Fruit fly (Drosophila melanogaster) whole organism, prepupa: ENCODE measurements around the gene Cdc7.
A peak's percentile ranks its signal among the peaks of the same experiment; 100 is the strongest.

Experiments used
- CG10631 ChIP-seq: fragments of 200-800 bp; sonication (Bioruptor generic); optimal IDR thresholded peaks from 2 replicates; lab custom pipeline; 2016; ENCODE audit warnings: missing biosample characterization, missing genetic modification characterization
- CG10669 ChIP-seq: fragments of 200-800 bp; sonication (Bioruptor generic); optimal IDR thresholded peaks from 3 replicates; lab custom pipeline; 2018; ENCODE audit warnings: missing biosample characterization, mild to moderate bottlenecking, missing genetic modification characterization, moderate library complexity
- CG11294 ChIP-seq: fragments of 200-800 bp; sonication (Bioruptor generic); IDR thresholded peaks from 2 replicates; pipeline ENCODE4 v1.3.6; 2022; ENCODE audit warnings: missing biosample characterization, missing genetic modification characterization
- CG11762 ChIP-seq: fragments of 200-800 bp; sonication (Bioruptor generic); optimal IDR thresholded peaks from 3 replicates; lab custom pipeline; 2016; ENCODE audit warnings: missing biosample characterization, missing genetic modification characterization; ENCODE audit not compliant: insufficient read depth
- CG11902 ChIP-seq: fragments of 200-800 bp; sonication (Bioruptor generic); optimal IDR thresholded peaks from 3 replicates; lab custom pipeline; 2016; ENCODE audit warnings: missing biosample characterization, missing genetic modification characterization
- CG15336 ChIP-seq: fragments of 200-800 bp; sonication (Bioruptor generic); IDR thresholded peaks from 2 replicates; pipeline ENCODE4 v1.3.6; 2022; ENCODE audit warnings: missing biosample characterization, missing genetic modification characterization
- CG1621 ChIP-seq: fragments of 200-800 bp; sonication (Bioruptor generic); optimal IDR thresholded peaks from 3 replicates; lab custom pipeline; 2018; ENCODE audit warnings: missing biosample characterization, mild to moderate bottlenecking, missing genetic modification characterization
- CG16779 ChIP-seq: fragments of 200-800 bp; sonication (Bioruptor generic); optimal IDR thresholded peaks from 3 replicates; lab custom pipeline; 2017; ENCODE audit warnings: missing biosample characterization, mild to moderate bottlenecking, missing genetic modification characterization
- CG3032 ChIP-seq: fragments of 200-800 bp; optimal IDR thresholded peaks from 2 replicates; lab custom pipeline; 2019; ENCODE audit warnings: missing biosample characterization, mild to moderate bottlenecking, missing genetic modification characterization, moderate library complexity
- CG32006 ChIP-seq: fragments of 200-800 bp; sonication (Bioruptor generic); optimal IDR thresholded peaks from 3 replicates; lab custom pipeline; 2017; ENCODE audit warnings: missing biosample characterization, mild to moderate bottlenecking, missing genetic modification characterization
- CG34406 ChIP-seq: fragments of 200-800 bp; sonication (Bioruptor generic); optimal IDR thresholded peaks from 3 replicates; lab custom pipeline; 2016; ENCODE audit warnings: missing biosample characterization, missing genetic modification characterization
- CG3919 ChIP-seq: fragments of 200-800 bp; sonication (Bioruptor generic); optimal IDR thresholded peaks from 3 replicates; lab custom pipeline; 2016; ENCODE audit warnings: missing biosample characterization, missing genetic modification characterization
- CG4318 ChIP-seq: fragments of 200-800 bp; sonication (Bioruptor generic); optimal IDR thresholded peaks from 3 replicates; lab custom pipeline; 2017; ENCODE audit warnings: missing biosample characterization, mild to moderate bottlenecking, missing genetic modification characterization
- CG6163 ChIP-seq: fragments of 200-800 bp; sonication (Bioruptor generic); IDR thresholded peaks from 3 replicates; pipeline ENCODE4 v1.3.6; 2022; ENCODE audit warnings: missing biosample characterization, missing genetic modification characterization
- CG6276 ChIP-seq: fragments of 200-800 bp; sonication (Bioruptor generic); optimal IDR thresholded peaks from 2 replicates; lab custom pipeline; 2017; ENCODE audit warnings: missing biosample characterization, mild to moderate bottlenecking, missing genetic modification characterization
- CG6792 ChIP-seq: fragments of 200-800 bp; sonication (Bioruptor generic); optimal IDR thresholded peaks from 3 replicates; lab custom pipeline; 2016; ENCODE audit warnings: missing biosample characterization, missing genetic modification characterization
- CG7368 ChIP-seq: fragments of 200-800 bp; sonication (Bioruptor generic); optimal IDR thresholded peaks from 3 replicates; lab custom pipeline; 2016; ENCODE audit warnings: missing biosample characterization, missing genetic modification characterization
- CG8119 ChIP-seq: fragments of 200-800 bp; sonication (Bioruptor generic); IDR thresholded peaks from 3 replicates; pipeline ENCODE4 v1.3.6; 2022; ENCODE audit warnings: missing biosample characterization, missing genetic modification characterization
- CG8319 ChIP-seq: fragments of 200-800 bp; sonication (Bioruptor generic); optimal IDR thresholded peaks from 3 replicates; lab custom pipeline; 2016; ENCODE audit warnings: missing biosample characterization, missing genetic modification characterization
- CG8632 ChIP-seq: fragments of 200-800 bp; sonication (Bioruptor generic); optimal IDR thresholded peaks from 3 replicates; lab custom pipeline; 2016; ENCODE audit warnings: missing biosample characterization, missing genetic modification characterization
- CG9139 ChIP-seq: fragments of 200-800 bp; sonication (Bioruptor generic); optimal IDR thresholded peaks from 3 replicates; lab custom pipeline; 2017; ENCODE audit warnings: missing biosample characterization, mild to moderate bottlenecking, missing genetic modification characterization
- Eip75B ChIP-seq: fragments of 200-800 bp; sonication (Bioruptor generic); optimal IDR thresholded peaks from 3 replicates; lab custom pipeline; 2016; ENCODE audit warnings: missing biosample characterization, missing genetic modification characterization
- Eip78C ChIP-seq: fragments of 200-800 bp; sonication (Bioruptor generic); peaks from one replicate; lab custom pipeline; 2016; ENCODE audit warnings: missing biosample characterization, missing genetic modification characterization
- Ets21C ChIP-seq: fragments of 200-800 bp; sonication (Bioruptor generic); optimal IDR thresholded peaks from 3 replicates; lab custom pipeline; 2016; ENCODE audit warnings: missing biosample characterization, missing genetic modification characterization
- Gug ChIP-seq: fragments of 200-800 bp; sonication (Bioruptor generic); IDR thresholded peaks from 2 replicates; pipeline ENCODE4 v1.3.6; 2022; ENCODE audit warnings: missing biosample characterization, missing genetic modification characterization
- Hr38 ChIP-seq: sonication (Bioruptor generic); optimal IDR thresholded peaks from 2 replicates; lab custom pipeline; 2016; ENCODE audit warnings: missing biosample characterization, missing genetic modification characterization
- Hr39 ChIP-seq: fragments of 200-800 bp; sonication (Bioruptor generic); optimal IDR thresholded peaks from 2 replicates; lab custom pipeline; 2016; ENCODE audit warnings: missing biosample characterization, missing genetic modification characterization
- Hr4 ChIP-seq: fragments of 200-800 bp; sonication (Bioruptor generic); optimal IDR thresholded peaks from 3 replicates; lab custom pipeline; 2016; ENCODE audit warnings: missing biosample characterization, missing genetic modification characterization
- OdsH ChIP-seq: fragments of 200-800 bp; sonication (Bioruptor generic); optimal IDR thresholded peaks from 3 replicates; lab custom pipeline; 2016; ENCODE audit warnings: missing biosample characterization, missing genetic modification characterization
- Sox102F ChIP-seq: fragments of 200-800 bp; sonication (Bioruptor generic); optimal IDR thresholded peaks from 2 replicates; lab custom pipeline; 2016; ENCODE audit warnings: missing biosample characterization, mild to moderate bottlenecking, missing genetic modification characterization
- Sox14 ChIP-seq: fragments of 200-800 bp; sonication (Bioruptor generic); optimal IDR thresholded peaks from 3 replicates; lab custom pipeline; 2016; ENCODE audit warnings: missing biosample characterization, missing genetic modification characterization
- Sox15 ChIP-seq: fragments of 200-800 bp; sonication (Bioruptor generic); optimal IDR thresholded peaks from 3 replicates; lab custom pipeline; 2016; ENCODE audit warnings: missing biosample characterization, missing genetic modification characterization
- achi ChIP-seq: fragments of 200-800 bp; sonication (Bioruptor generic); optimal IDR thresholded peaks from 3 replicates; lab custom pipeline; 2016; ENCODE audit warnings: missing biosample characterization, missing genetic modification characterization
- acj6 ChIP-seq: fragments of 200-800 bp; sonication (Bioruptor generic); optimal IDR thresholded peaks from 3 replicates; lab custom pipeline; 2016; ENCODE audit warnings: missing biosample characterization, missing genetic modification characterization
- cyc ChIP-seq: fragments of 200-800 bp; sonication (Bioruptor generic); optimal IDR thresholded peaks from 3 replicates; lab custom pipeline; 2016; ENCODE audit warnings: missing biosample characterization, missing genetic modification characterization
- dac ChIP-seq: fragments of 200-800 bp; sonication (Bioruptor generic); optimal IDR thresholded peaks from 2 replicates; lab custom pipeline; 2017; ENCODE audit warnings: missing biosample characterization, mild to moderate bottlenecking, missing genetic modification characterization
- eg ChIP-seq: fragments of 200-800 bp; sonication (Bioruptor generic); IDR thresholded peaks from 3 replicates; pipeline ENCODE4 v1.3.6; 2022; ENCODE audit warnings: missing biosample characterization, missing genetic modification characterization
- esn ChIP-seq: fragments of 200-800 bp; sonication (Bioruptor generic); optimal IDR thresholded peaks from 2 replicates; lab custom pipeline; 2016; ENCODE audit warnings: missing biosample characterization, mild to moderate bottlenecking, missing genetic modification characterization, moderate library complexity
- fd59A ChIP-seq: fragments of 200-800 bp; sonication (Bioruptor generic); optimal IDR thresholded peaks from 2 replicates; lab custom pipeline; 2017; ENCODE audit warnings: missing biosample characterization, mild to moderate bottlenecking, missing genetic modification characterization, missing genetic modification reagents
- fd85E ChIP-seq: fragments of 200-800 bp; sonication (Bioruptor generic); optimal IDR thresholded peaks from 3 replicates; lab custom pipeline; 2016; ENCODE audit warnings: missing biosample characterization, missing genetic modification characterization
- lz ChIP-seq: fragments of 200-800 bp; sonication (Bioruptor generic); optimal IDR thresholded peaks from 3 replicates; lab custom pipeline; 2016; ENCODE audit warnings: missing biosample characterization, missing genetic modification characterization
- net ChIP-seq: fragments of 200-800 bp; sonication (Bioruptor generic); optimal IDR thresholded peaks from 3 replicates; lab custom pipeline; 2016; ENCODE audit warnings: missing biosample characterization, missing genetic modification characterization
- pdm3 ChIP-seq: fragments of 200-800 bp; sonication (Bioruptor generic); optimal IDR thresholded peaks from 3 replicates; lab custom pipeline; 2016; ENCODE audit warnings: missing biosample characterization, missing genetic modification characterization
- salr ChIP-seq, 2 experiments: fragments of 200-800 bp; sonication (Bioruptor generic); optimal IDR thresholded peaks; 3 replicates each; lab custom pipeline; 2016 to 2018; ENCODE audit warnings: missing biosample characterization in 2 of 2, missing genetic modification characterization in 2 of 2, mild to moderate bottlenecking in 1 of 2
- spab ChIP-seq: fragments of 200-800 bp; sonication (Bioruptor generic); optimal IDR thresholded peaks from 2 replicates; lab custom pipeline; 2017; ENCODE audit warnings: missing biosample characterization, mild to moderate bottlenecking, missing genetic modification characterization, missing genetic modification reagents
- ss ChIP-seq, 2 experiments: fragments of 200-800 bp; sonication (Bioruptor generic); optimal IDR thresholded peaks; 2 replicates in 1 of 2; 3 replicates in 1 of 2; lab custom pipeline; 2017 to 2018; ENCODE audit warnings: mild to moderate bottlenecking in 2 of 2, missing biosample characterization in 2 of 2, missing genetic modification characterization in 2 of 2, moderate library complexity in 1 of 2
- topi ChIP-seq: fragments of 200-800 bp; sonication (Bioruptor generic); optimal IDR thresholded peaks from 3 replicates; lab custom pipeline; 2016; ENCODE audit warnings: missing biosample characterization, missing genetic modification characterization
- vri ChIP-seq: fragments of 200-800 bp; sonication (Bioruptor generic); optimal IDR thresholded peaks from 3 replicates; lab custom pipeline; 2016; ENCODE audit warnings: missing biosample characterization, mild to moderate bottlenecking, missing genetic modification characterization

Gene Cdc7

DNA sequence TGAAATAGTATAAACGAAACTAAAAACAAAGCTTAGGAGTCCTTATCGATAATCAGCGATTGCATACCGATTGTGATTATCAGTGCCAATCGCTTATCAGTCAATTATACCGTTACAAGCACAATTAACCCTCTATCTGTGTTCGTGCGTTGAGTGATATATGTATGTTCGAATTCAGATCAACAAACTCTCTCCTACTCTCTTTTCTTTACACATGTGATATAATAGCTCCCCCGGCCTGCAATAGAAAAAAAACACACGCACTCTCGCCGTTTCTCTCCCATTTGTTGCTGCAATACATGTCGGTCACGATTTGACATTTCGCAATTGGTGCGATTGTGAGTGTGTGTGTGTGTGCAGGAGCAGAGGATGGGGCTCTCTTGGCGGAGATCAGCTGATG lies 8.0 kb downstream of the Cdc7 start:
- no peak for TF ChIP-seq esn (GFP tag; lab: Kevin White, UChicago)
- TF ChIP-seq Sox15 = no peak
- peak; percentile 86 for TF ChIP-seq vri (GFP tag; lab: Kevin White, UChicago)
- no peak for TF ChIP-seq CG11902 (GFP tag; lab: Kevin White, UChicago)
- TF ChIP-seq cyc = no peak
- no peak for TF ChIP-seq CG11762 (GFP tag; lab: Kevin White, UChicago)

DNA sequence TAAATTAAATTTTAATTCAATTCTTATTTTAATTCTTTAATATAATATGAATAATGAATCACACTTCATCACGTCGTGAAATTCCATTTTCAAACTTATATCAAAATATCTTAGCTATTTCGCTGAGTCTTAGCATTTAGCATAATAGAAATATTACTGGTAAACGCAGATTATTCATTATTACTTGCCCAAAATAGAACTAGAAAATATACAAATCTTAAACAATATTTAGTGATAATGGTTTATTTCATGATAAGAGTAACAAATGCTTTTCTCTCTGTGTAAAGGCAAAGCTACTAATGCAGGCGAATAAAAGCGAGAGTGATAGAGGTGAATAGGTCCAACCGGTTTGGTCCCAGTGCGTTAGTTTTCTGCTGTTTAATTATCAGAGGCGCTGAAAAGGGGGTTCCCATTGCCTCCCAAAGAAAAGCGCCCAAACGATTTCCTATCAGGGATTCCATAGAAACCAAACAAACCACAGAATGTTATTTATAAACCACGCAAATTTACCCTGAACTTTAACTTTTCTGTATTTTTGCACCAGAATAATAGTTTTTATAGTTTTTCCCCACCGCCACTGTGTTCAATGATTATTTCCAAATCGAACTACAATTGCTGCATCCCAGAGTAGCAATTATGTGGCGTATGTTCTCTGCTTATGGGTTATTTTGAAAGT lies 8.7 kb downstream of the Cdc7 start:
- TF ChIP-seq CG11902 (GFP tag; lab: Kevin White, UChicago) (no peak), CG3919 (GFP tag; lab: Kevin White, UChicago) (no peak), Sox102F (GFP tag; lab: Kevin White, UChicago) (no peak), OdsH (GFP tag; lab: Kevin White, UChicago) (peak; percentile 43), CG9139 (GFP tag; lab: Kevin White, UChicago) (no peak), pdm3 (GFP tag; lab: Kevin White, UChicago) (peak; percentile 20), Eip78C (GFP tag; lab: Kevin White, UChicago) (peak; percentile 80), salr (GFP tag; optimal IDR thresholded peaks at IDR 0.05; lab: Kevin White, UChicago) (peak in 1 of 2 experiments; percentile 58), Hr4 (GFP tag; lab: Kevin White, UChicago) (peak; percentile 74), spab (GFP tag; lab: Kevin White, UChicago) (no peak), CG32006 (peak; percentile 85), achi (GFP tag; lab: Kevin White, UChicago) (no peak), dac (GFP tag; lab: Kevin White, UChicago) (peak; percentile 15), net (peak; percentile 7), eg (GFP tag; lab: Robert Waterston, UW) (peak; percentile 69), fd59A (GFP tag; lab: Kevin White, UChicago) (no peak), Hr39 (GFP tag; lab: Kevin White, UChicago) (no peak), Sox15 (no peak), CG1621 (tag; lab: Kevin White, UChicago) (no peak), CG8119 (peak; percentile 64), CG11762 (GFP tag; lab: Kevin White, UChicago) (no peak), CG3032 (tag; lab: Kevin White, UChicago) (no peak), Eip75B (GFP tag; lab: Kevin White, UChicago) (peak; percentile 16), CG4318 (GFP tag; lab: Kevin White, UChicago) (peak; percentile 62), CG10631 (GFP tag; lab: Kevin White, UChicago) (no peak), topi (GFP tag; lab: Kevin White, UChicago) (no peak), CG15336 (peak; percentile 72), CG6792 (GFP tag; lab: Kevin White, UChicago) (no peak), vri (GFP tag; lab: Kevin White, UChicago) (no peak), acj6 (GFP tag; lab: Kevin White, UChicago) (no peak), Ets21C (GFP tag; lab: Kevin White, UChicago) (no peak), CG6163 (peak; percentile 41; the same call in 1 of the 3 replicates), Sox14 (GFP tag; lab: Kevin White, UChicago) (no peak), lz (GFP tag; lab: Kevin White, UChicago) (no peak), CG7368 (GFP tag; lab: Kevin White, UChicago) (no peak), Hr38 (GFP tag; lab: Kevin White, UChicago) (no peak), CG8632 (no peak), Gug (no peak; the same call in 1 of the 2 replicates), ss (GFP tag; optimal IDR thresholded peaks at IDR 0.05; lab: Kevin White, UChicago) (no peak), CG10669 (GFP tag; lab: Kevin White, UChicago) (no peak), CG8319 (GFP tag; lab: Kevin White, UChicago) (no peak), CG6276 (peak; percentile 67), fd85E (GFP tag; lab: Kevin White, UChicago) (no peak), CG34406 (GFP tag; lab: Kevin White, UChicago) (no peak), CG16779 (tag; lab: Kevin White, UChicago) (peak; percentile 30), CG11294 (GFP tag; lab: Robert Waterston, UW) (peak; percentile 18; the same call in 1 of the 2 replicates)
